Worm (Caenorhabditis elegans): ENCODE measurements around the gene T24B8.7.

DNA sequence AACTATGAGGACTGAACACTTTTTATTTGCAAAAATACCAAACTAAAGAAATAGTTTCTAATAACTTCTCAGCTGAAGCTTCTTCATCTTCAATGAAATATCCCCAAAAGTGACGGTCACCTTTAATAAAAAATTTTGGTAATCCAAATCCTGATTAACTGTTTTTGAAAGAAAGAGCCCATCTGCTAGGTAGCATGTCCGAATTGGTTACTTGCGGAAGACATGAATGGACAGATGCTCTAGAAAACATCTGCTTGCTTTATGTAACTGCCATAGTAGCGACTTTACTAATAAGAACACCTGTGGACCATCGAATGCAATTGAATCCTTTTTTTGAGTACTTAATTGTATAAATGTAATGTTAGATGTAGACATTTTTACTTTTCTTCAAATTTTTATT is 5.5 kb upstream of the T24B8.7 start:
- TF ChIP-seq unc-62 (GFP tag; optimal IDR thresholded peaks at IDR 0.05) (no peak), sma-9 (GFP tag; optimal IDR thresholded peaks at IDR 0.05) (no peak), sma-9 (tag; optimal IDR thresholded peaks at IDR 0.05) (no peak), unc-39 (tag; optimal IDR thresholded peaks at IDR 0.05) (no peak), lin-13 (GFP tag; optimal IDR thresholded peaks at IDR 0.05) (no peak), ama-1 (optimal IDR thresholded peaks at IDR 0.05) (no peak), ceh-16 (tag; optimal IDR thresholded peaks at IDR 0.05) (no peak), blmp-1 (tag; optimal IDR thresholded peaks at IDR 0.05; ENCODE audit: insufficient read depth) (no peak), ZK546.5 (tag; optimal IDR thresholded peaks at IDR 0.05) (no peak), fos-1 (tag; optimal IDR thresholded peaks at IDR 0.05) (no peak), nhr-12 (tag; optimal IDR thresholded peaks at IDR 0.05) (no peak), ztf-4 (tag; optimal IDR thresholded peaks at IDR 0.05) (no peak), lsy-2 (tag; optimal IDR thresholded peaks at IDR 0.05) (no peak), ztf-1 (GFP tag; conservative IDR thresholded peaks at IDR 0.05) (no peak), elt-3 (tag; optimal IDR thresholded peaks at IDR 0.05) (no peak)

All from whole organism, L2 larva.